Worm (Caenorhabditis elegans) whole organism, L1 larva: Measurements from ENCODE around the gene pat-2.

ENCODE experiments used
- Y116A8C.19 ChIP-seq: sonication (generic microtip); optimal IDR thresholded peaks from 2 replicates; lab custom pipeline; 2016; ENCODE audit warnings: missing compliant biosample characterization, missing genetic modification characterization, borderline replicate concordance
- aly-2 ChIP-seq: fragments of 150-350 bp; optimal IDR thresholded peaks from 2 replicates; lab custom pipeline; 2014; ENCODE audit warnings: missing biosample characterization, missing genetic modification characterization
- ama-1 ChIP-seq: fragments of 150-350 bp; optimal IDR thresholded peaks from 2 replicates; lab custom pipeline; 2014
- ceh-8 ChIP-seq: fragments of 200-800 bp; sonication (Bioruptor generic); optimal IDR thresholded peaks from 2 replicates; lab custom pipeline; 2018; ENCODE audit warnings: mild to moderate bottlenecking, missing genetic modification characterization, moderate library complexity, missing compliant biosample characterization
- ceh-90 ChIP-seq: sonication (generic microtip); optimal IDR thresholded peaks from 2 replicates; lab custom pipeline; 2016; ENCODE audit warnings: missing genetic modification characterization, missing compliant biosample characterization
- ces-1 ChIP-seq: fragments of 150-350 bp; optimal IDR thresholded peaks from 2 replicates; lab custom pipeline; 2014; ENCODE audit warnings: missing biosample characterization, missing genetic modification reagents, missing genetic modification characterization
- dsc-1 ChIP-seq: sonication (generic microtip); optimal IDR thresholded peaks from 2 replicates; lab custom pipeline; 2016; ENCODE audit warnings: mild to moderate bottlenecking, missing genetic modification characterization, missing compliant biosample characterization
- efl-1 ChIP-seq, 4 experiments: fragments of 150-350 bp; optimal IDR thresholded peaks in 3 of 4; peaks in 1 of 4; 1 replicate in 1 of 4; 2 replicates in 3 of 4; lab custom pipeline; 2014; ENCODE audit warnings: missing biosample characterization in 2 of 4, missing genetic modification characterization in 2 of 4, missing genetic modification reagents in 2 of 4
- efl-3 ChIP-seq: fragments of 200-800 bp; sonication (Bioruptor generic); optimal IDR thresholded peaks from 2 replicates; lab custom pipeline; 2018; ENCODE audit warnings: mild to moderate bottlenecking, missing genetic modification characterization, missing compliant biosample characterization
- egl-13 ChIP-seq: sonication (generic microtip); optimal IDR thresholded peaks from 2 replicates; lab custom pipeline; 2016; ENCODE audit warnings: missing genotype, missing genetic modification reagents, missing genetic modification characterization, missing compliant biosample characterization
- elt-2 ChIP-seq: sonication (generic microtip); optimal IDR thresholded peaks from 2 replicates; lab custom pipeline; 2016; ENCODE audit warnings: missing genetic modification characterization, mild to moderate bottlenecking, inconsistent platforms, missing compliant biosample characterization, missing genetic modification reagents
- elt-3 ChIP-seq, 6 experiments: fragments of 150-350 bp in 1 of 6; sonication (generic microtip); optimal IDR thresholded peaks; 2 replicates each; lab custom pipeline; 2017 to 2018; ENCODE audit warnings: missing biosample characterization in 6 of 6, missing genetic modification characterization in 6 of 6, inconsistent platforms in 1 of 6
- ets-5 ChIP-seq: fragments of 200-800 bp; sonication (Bioruptor generic); IDR thresholded peaks from 2 replicates; pipeline ENCODE4 v1.3.6; 2022; ENCODE audit warnings: missing genetic modification characterization, missing compliant biosample characterization
- fkh-4 ChIP-seq: sonication (generic microtip); optimal IDR thresholded peaks from 2 replicates; lab custom pipeline; 2016; ENCODE audit warnings: missing compliant biosample characterization, missing genetic modification characterization, borderline replicate concordance
- fkh-8 ChIP-seq: sonication (generic microtip); optimal IDR thresholded peaks from 2 replicates; lab custom pipeline; 2016; ENCODE audit warnings: mild to moderate bottlenecking, missing genetic modification characterization, missing compliant biosample characterization
- grh-1 ChIP-seq: fragments of 200-800 bp; sonication (Bioruptor generic); IDR thresholded peaks from 2 replicates; pipeline ENCODE4 v1.3.6; 2022; ENCODE audit warnings: missing genetic modification reagents, missing genetic modification characterization, missing compliant biosample characterization
- hlh-4 ChIP-seq: sonication (generic microtip); optimal IDR thresholded peaks from 2 replicates; lab custom pipeline; 2016; ENCODE audit warnings: mild to moderate bottlenecking, missing genetic modification characterization, missing compliant biosample characterization
- hpl-2 ChIP-seq: fragments of 150-350 bp; optimal IDR thresholded peaks from 2 replicates; lab custom pipeline; 2014; ENCODE audit warnings: missing biosample characterization, missing genetic modification reagents, missing genetic modification characterization
- irx-1 ChIP-seq: sonication (generic microtip); optimal IDR thresholded peaks from 2 replicates; lab custom pipeline; 2016; ENCODE audit warnings: missing genetic modification characterization, missing compliant biosample characterization
- isw-1 ChIP-seq: fragments of 200-800 bp; sonication (Bioruptor generic); IDR thresholded peaks from 2 replicates; pipeline ENCODE4 v1.3.6; 2022; ENCODE audit warnings: missing genetic modification characterization, missing compliant biosample characterization
- jun-1 ChIP-seq: fragments of 150-350 bp; optimal IDR thresholded peaks from 2 replicates; lab custom pipeline; 2014; ENCODE audit warnings: missing biosample characterization, missing genetic modification reagents, missing genetic modification characterization
- lin-13 ChIP-seq: fragments of 150-350 bp; optimal IDR thresholded peaks from 2 replicates; lab custom pipeline; 2014; ENCODE audit warnings: missing biosample characterization, missing genetic modification reagents, missing genetic modification characterization
- lin-14 ChIP-seq: fragments of 200-800 bp; sonication (Bioruptor generic); optimal IDR thresholded peaks from 2 replicates; lab custom pipeline; 2018; ENCODE audit warnings: mild to moderate bottlenecking, missing genetic modification characterization, moderate library complexity, missing compliant biosample characterization
- lin-35 ChIP-seq, 2 experiments: fragments of 150-350 bp; optimal IDR thresholded peaks; 2 replicates each; lab custom pipeline; 2014; ENCODE audit warnings: missing biosample characterization in 2 of 2, missing genetic modification characterization in 2 of 2, missing genetic modification reagents in 2 of 2
- lin-39 ChIP-seq: fragments of 150-350 bp; optimal IDR thresholded peaks from 2 replicates; lab custom pipeline; 2014; ENCODE audit warnings: missing biosample characterization, missing genetic modification reagents, missing genetic modification characterization
- lsy-2 ChIP-seq, 2 experiments: fragments of 150-350 bp; optimal IDR thresholded peaks; 2 replicates each; lab custom pipeline; 2014; ENCODE audit warnings: missing biosample characterization in 2 of 2, missing genetic modification characterization in 2 of 2
- mdl-1 ChIP-seq, 2 experiments: fragments of 150-350 bp; optimal IDR thresholded peaks; 2 replicates each; lab custom pipeline; 2014 to 2017; ENCODE audit warnings: missing biosample characterization in 2 of 2, missing genetic modification characterization in 2 of 2, inconsistent platforms in 1 of 2
- mep-1 ChIP-seq: fragments of 150-350 bp; optimal IDR thresholded peaks from 2 replicates; lab custom pipeline; 2014; ENCODE audit warnings: missing biosample characterization, missing genetic modification characterization
- nhr-11 ChIP-seq: fragments of 150-350 bp; optimal IDR thresholded peaks from 2 replicates; lab custom pipeline; 2014; ENCODE audit warnings: missing biosample characterization, missing genetic modification characterization
- nhr-12 ChIP-seq: sonication (generic microtip); optimal IDR thresholded peaks from 2 replicates; lab custom pipeline; 2017; ENCODE audit warnings: missing biosample characterization, missing genetic modification characterization
- nhr-19 ChIP-seq: fragments of 200-800 bp; sonication (Bioruptor generic); conservative IDR thresholded peaks from 2 replicates; pipeline ENCODE4 v1.3.6; 2022; ENCODE audit warnings: missing genetic modification characterization, missing compliant biosample characterization
- nhr-237 ChIP-seq: fragments of 150-350 bp; optimal IDR thresholded peaks from 2 replicates; lab custom pipeline; 2014; ENCODE audit warnings: missing biosample characterization, missing genetic modification characterization
- nhr-47 ChIP-seq: sonication (generic microtip); optimal IDR thresholded peaks from 2 replicates; lab custom pipeline; 2016; ENCODE audit warnings: mild to moderate bottlenecking, missing genetic modification characterization, moderate library complexity, missing compliant biosample characterization
- nhr-71 ChIP-seq: sonication (generic microtip); optimal IDR thresholded peaks from 2 replicates; lab custom pipeline; 2016; ENCODE audit warnings: mild to moderate bottlenecking, missing genetic modification characterization, moderate library complexity, missing compliant biosample characterization
- nhr-76 ChIP-seq: sonication (generic microtip); optimal IDR thresholded peaks from 2 replicates; lab custom pipeline; 2017; ENCODE audit warnings: missing biosample characterization, missing genetic modification characterization
- nhr-90 ChIP-seq: sonication (generic microtip); optimal IDR thresholded peaks from 2 replicates; lab custom pipeline; 2016; ENCODE audit warnings: mild to moderate bottlenecking, missing genetic modification characterization, missing compliant biosample characterization; ENCODE audit not compliant: poor library complexity
- pqm-1 ChIP-seq: sonication (generic microtip); optimal IDR thresholded peaks from 3 replicates; lab custom pipeline; 2017; ENCODE audit warnings: missing biosample characterization, missing genetic modification characterization
- rnt-1 ChIP-seq: sonication (generic microtip); optimal IDR thresholded peaks from 2 replicates; lab custom pipeline; 2016; ENCODE audit warnings: mild to moderate bottlenecking, missing genetic modification characterization, moderate library complexity, missing compliant biosample characterization
- skn-1 ChIP-seq: fragments of 150-350 bp; optimal IDR thresholded peaks from 2 replicates; lab custom pipeline; 2014; ENCODE audit warnings: missing biosample characterization, missing genetic modification characterization
- snpc-4 ChIP-seq: fragments of 150-350 bp; optimal IDR thresholded peaks from 2 replicates; lab custom pipeline; 2014; ENCODE audit warnings: missing biosample characterization, missing genetic modification characterization
- sox-4 ChIP-seq: sonication (generic microtip); optimal IDR thresholded peaks from 2 replicates; lab custom pipeline; 2016; ENCODE audit warnings: missing genetic modification characterization, missing compliant biosample characterization
- sptf-1 ChIP-seq: fragments of 150-350 bp; optimal IDR thresholded peaks from 2 replicates; lab custom pipeline; 2014; ENCODE audit warnings: missing biosample characterization, missing genetic modification characterization
- tlp-1 ChIP-seq: fragments of 150-350 bp; optimal IDR thresholded peaks from 2 replicates; lab custom pipeline; 2014; ENCODE audit warnings: missing biosample characterization, missing genetic modification characterization
- unc-130 ChIP-seq: fragments of 150-350 bp; optimal IDR thresholded peaks from 2 replicates; lab custom pipeline; 2017; ENCODE audit warnings: missing biosample characterization, missing genetic modification characterization, inconsistent platforms
- unc-62 ChIP-seq: fragments of 150-350 bp; optimal IDR thresholded peaks from 2 replicates; lab custom pipeline; 2014; ENCODE audit warnings: missing biosample characterization, missing genetic modification reagents, missing genetic modification characterization
- zag-1 ChIP-seq: fragments of 150-350 bp; optimal IDR thresholded peaks from 2 replicates; lab custom pipeline; 2014; ENCODE audit warnings: missing biosample characterization, missing genetic modification characterization
- ztf-11 ChIP-seq, 2 experiments: sonication (generic microtip); optimal IDR thresholded peaks; 2 replicates each; lab custom pipeline; 2016 to 2017; ENCODE audit warnings: missing genetic modification characterization in 2 of 2, missing biosample characterization in 1 of 2, missing compliant biosample characterization in 1 of 2
- ztf-4 ChIP-seq: fragments of 150-350 bp; optimal IDR thresholded peaks from 2 replicates; lab custom pipeline; 2014; ENCODE audit warnings: missing biosample characterization, missing genetic modification characterization

pat-2 gene

DNA sequence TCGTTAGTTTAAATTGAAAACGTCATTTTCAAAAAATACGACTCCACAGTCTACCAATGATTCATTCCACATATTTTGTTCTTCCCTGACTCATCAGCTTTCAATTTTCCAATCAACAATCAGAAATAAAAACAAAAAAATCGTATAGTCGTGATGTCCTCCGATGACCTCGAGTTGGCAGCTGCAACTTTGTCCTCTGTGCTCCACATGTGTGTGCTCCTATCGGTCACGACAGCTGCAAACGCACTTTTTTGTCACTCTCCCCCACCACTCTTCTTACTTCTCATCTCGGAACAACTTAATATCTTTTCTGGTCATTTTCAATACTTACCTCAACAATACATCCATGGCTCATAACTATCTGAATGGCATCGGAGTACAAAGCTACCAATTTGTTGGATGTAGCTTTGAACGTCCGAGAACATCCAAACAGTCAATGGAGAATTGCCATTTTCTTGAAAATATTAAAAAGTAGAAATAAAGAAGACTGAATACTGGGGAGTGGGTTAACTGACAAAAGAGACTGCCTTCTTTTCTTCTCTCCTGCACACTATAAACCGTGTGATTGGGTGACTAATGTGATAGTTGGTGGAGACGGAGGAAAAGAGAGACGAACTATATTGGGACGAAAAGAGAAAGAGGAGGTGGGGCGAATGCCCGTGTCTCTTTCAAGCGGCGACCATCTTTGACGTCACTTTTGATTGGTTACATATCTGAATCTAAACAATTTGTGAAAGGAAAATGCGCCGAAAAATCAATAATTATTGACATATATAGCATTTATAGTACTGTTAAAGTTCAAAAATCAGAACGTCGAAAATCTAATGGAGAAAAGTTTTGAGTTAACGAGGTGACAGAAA lies 48.5 kb downstream of the pat-2 start (continued):
- no peak for TF ChIP-seq ets-5 (GFP tag; lab: Robert Waterston, UW)
- TF ChIP-seq mep-1 (tag; lab: Kevin White, UChicago): peak; percentile 33
- TF ChIP-seq fkh-8 (tag; lab: Kevin White, UChicago): no peak
- TF ChIP-seq ceh-8 (GFP tag; lab: Kevin White, UChicago): no peak
- no peak for TF ChIP-seq grh-1 (GFP tag; lab: Robert Waterston, UW)
- peak; percentile 8 for TF ChIP-seq skn-1 (tag; lab: Kevin White, UChicago)
- TF ChIP-seq fkh-4 (tag; lab: Kevin White, UChicago): no peak
- peak in 1 of 2 experiments; percentile 61 for TF ChIP-seq lin-35 (GFP tag; optimal IDR thresholded peaks at IDR 0.05; lab: Kevin White, UChicago)

- TF ChIP-seq lsy-2 (tag; optimal IDR thresholded peaks at IDR 0.05; lab: Kevin White, UChicago) (peak; percentile 8 to 49), hpl-2 (peak; percentile 39), nhr-11 (tag; lab: Kevin White, UChicago) (no peak), aly-2 (tag; lab: Kevin White, UChicago) (no peak), lin-35 (GFP tag; optimal IDR thresholded peaks at IDR 0.05; lab: Kevin White, UChicago) (peak in 1 of 2 experiments; percentile 70), ztf-4 (tag; lab: Kevin White, UChicago) (no peak), elt-2 (tag; lab: Kevin White, UChicago) (peak; percentile 88), irx-1 (no peak), hlh-4 (no peak), ztf-11 (tag; optimal IDR thresholded peaks at IDR 0.05; lab: Kevin White, UChicago) (no peak), isw-1 (GFP tag; lab: Robert Waterston, UW) (no peak), nhr-71 (peak; percentile 69), nhr-19 (GFP tag; lab: Robert Waterston, UW) (peak; percentile 24; the same call in 1 of the 2 replicates), lin-39 (tag; lab: Kevin White, UChicago) (no peak), unc-130 (no peak), egl-13 (tag; lab: Kevin White, UChicago) (no peak), ets-5 (GFP tag; lab: Robert Waterston, UW) (no peak), nhr-12 (tag; lab: Kevin White, UChicago) (no peak), sox-4 (tag; lab: Kevin White, UChicago) (no peak), rnt-1 (tag; lab: Kevin White, UChicago) (no peak), mdl-1 (tag; optimal IDR thresholded peaks at IDR 0.05; lab: Kevin White, UChicago) (peak in 1 of 2 experiments; percentile 6), nhr-76 (tag; lab: Kevin White, UChicago) (no peak), unc-62 (GFP tag; lab: Kevin White, UChicago) (no peak), jun-1 (tag; lab: Kevin White, UChicago) (no peak), snpc-4 (tag; lab: Kevin White, UChicago) (no peak), dsc-1 (no peak), Y116A8C.19 (tag; lab: Kevin White, UChicago) (no peak), ama-1 (no peak), efl-3 (no peak), lin-14 (GFP tag; lab: Kevin White, UChicago) (peak; percentile 74), elt-3 (tag; optimal IDR thresholded peaks at IDR 0.05; lab: Kevin White, UChicago) (peak in 5 of 6 experiments; percentile 57 to 90 (median 70)), efl-1 (optimal IDR thresholded peaks at IDR 0.05; lab: Kevin White, UChicago) (no peak), efl-1 (GFP tag; optimal IDR thresholded peaks at IDR 0.05 in 1 of 2; lab: Kevin White, UChicago) (peak; percentile 5 to 86), sptf-1 (tag; lab: Kevin White, UChicago) (no peak), nhr-47 (tag; lab: Kevin White, UChicago) (no peak), ceh-90 (tag; lab: Kevin White, UChicago) (no peak), nhr-90 (tag; lab: Kevin White, UChicago) (peak; percentile 40), pqm-1 (peak; percentile 77), ces-1 (GFP tag; lab: Kevin White, UChicago) (no peak), tlp-1 (tag; lab: Kevin White, UChicago) (no peak), nhr-237 (tag; lab: Kevin White, UChicago) (no peak), zag-1 (no peak), lin-13 (GFP tag; lab: Kevin White, UChicago) (no peak)
These were observed 49.4 kb downstream of the pat-2 start for ce11 chrIII:8867922-8868655.
